Fruit fly (Drosophila melanogaster) Kc167 (cell line): ENCODE results near the gene CG14300.

Experiments
- Myc ChIP-seq: fragments of >200 bp; optimal IDR thresholded peaks from 2 replicates; lab custom pipeline; 2017; ENCODE audit warnings: missing external identifiers
- Sin3A ChIP-seq: fragments of >200 bp; optimal IDR thresholded peaks from 2 replicates; lab custom pipeline; 2018; ENCODE audit warnings: missing external identifiers
- h ChIP-seq: fragments of >200 bp; optimal IDR thresholded peaks from 3 replicates; lab custom pipeline; 2018; ENCODE audit warnings: missing external identifiers
- insv ChIP-seq: fragments of >200 bp; optimal IDR thresholded peaks from 3 replicates; lab custom pipeline; 2018; ENCODE audit warnings: missing external identifiers
- psq ChIP-seq: fragments of >200 bp; optimal IDR thresholded peaks from 2 replicates; lab custom pipeline; 2017; ENCODE audit warnings: missing external identifiers
- ttk ChIP-seq: sonication (Bioruptor generic); optimal IDR thresholded peaks from 2 replicates; lab custom pipeline; 2017; ENCODE audit warnings: missing external identifiers

CG14300 gene

dm6 chr3R:18658380-18658944 is 35.0 kb downstream of the CG14300 start:
- TF ChIP-seq Myc (lab: Kevin White, UChicago) (no peak), Sin3A (no peak), psq (no peak), insv (lab: Kevin White, UChicago) (no peak), ttk (lab: Kevin White, UChicago) (no peak), h (lab: Kevin White, UChicago) (no peak)

DNA sequence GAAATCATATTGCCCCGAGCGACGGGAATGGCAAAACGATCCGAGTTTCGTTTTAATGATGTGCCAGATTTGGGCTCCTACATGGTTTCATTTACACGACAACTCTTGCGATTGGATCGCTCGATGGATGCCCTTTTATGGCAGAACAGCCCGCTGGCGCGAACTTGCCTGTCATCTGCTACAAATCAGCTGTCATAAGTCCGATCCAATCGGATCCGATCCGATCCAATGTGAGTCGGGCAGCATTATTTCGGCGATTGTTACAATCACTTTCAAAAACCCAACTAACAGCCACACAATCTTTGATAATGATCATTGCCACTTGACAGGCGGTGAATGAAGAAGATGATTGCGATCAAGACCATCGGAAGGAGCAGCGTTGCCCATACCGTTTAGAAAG is 49.9 kb downstream of the CG14300 start:
- no peak for TF ChIP-seq Sin3A
- no peak for TF ChIP-seq Myc (lab: Kevin White, UChicago)
- no peak for TF ChIP-seq ttk (lab: Kevin White, UChicago)
- no peak for TF ChIP-seq psq
- no peak for TF ChIP-seq insv (lab: Kevin White, UChicago)
- TF ChIP-seq h (lab: Kevin White, UChicago): no peak
